Worm (Caenorhabditis elegans): ENCODE results near the gene znf-706.

znf-706 gene

ce11 chrIV:9118348-9118747, 22.3 kb upstream of the znf-706 start (continued):
- peak; percentile 0 for TF ChIP-seq nhr-77 (tag; optimal IDR thresholded peaks at IDR 0.05)
- TF ChIP-seq unc-62 (GFP tag; optimal IDR thresholded peaks at IDR 0.05 in 1 of 2) = peak in 1 of 2 experiments; percentile 86
- no peak for TF ChIP-seq unc-62 (tag; optimal IDR thresholded peaks at IDR 0.05)
- peak; percentile 75 for TF ChIP-seq hlh-11 (tag; optimal IDR thresholded peaks at IDR 0.05)
- TF ChIP-seq nhr-28 (tag; optimal IDR thresholded peaks at IDR 0.05) = peak; percentile 79
- peak; percentile 53 for TF ChIP-seq mep-1 (tag; optimal IDR thresholded peaks at IDR 0.05)

DNA sequence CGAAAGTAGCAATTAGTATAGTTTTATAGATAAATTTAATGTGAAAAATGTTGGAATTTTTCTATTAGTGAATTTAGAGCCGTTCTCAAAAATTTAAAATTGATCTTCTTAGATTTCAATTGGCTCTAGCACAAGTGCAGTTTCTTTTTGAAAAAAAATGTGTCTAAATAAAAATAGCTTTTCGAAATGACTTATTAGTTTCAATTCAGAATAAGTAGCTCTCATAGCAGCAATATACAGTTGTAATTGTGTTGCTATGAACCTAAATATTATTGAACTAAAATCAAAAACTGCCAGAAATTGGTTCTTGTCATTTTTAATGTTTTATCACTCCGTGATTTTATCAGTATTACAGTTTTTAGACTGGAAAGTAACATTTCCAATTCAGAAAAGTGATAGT, 21.7 kb upstream of the znf-706 start:
- no peak for TF ChIP-seq daf-16 (GFP tag; optimal IDR thresholded peaks at IDR 0.05)
- peak; percentile 48 for TF ChIP-seq daf-16 (tag; optimal IDR thresholded peaks at IDR 0.05)
- TF ChIP-seq nhr-111 (GFP tag; optimal IDR thresholded peaks at IDR 0.05) = no peak
- TF ChIP-seq unc-62 (GFP tag; optimal IDR thresholded peaks at IDR 0.05 in 1 of 2) = peak in 1 of 2 experiments; percentile 94
- TF ChIP-seq unc-62 (tag; optimal IDR thresholded peaks at IDR 0.05) = no peak

ce11 chrIV:9116452-9116851, 20.4 kb upstream of the znf-706 start:
- TF ChIP-seq nhr-28 (tag; optimal IDR thresholded peaks at IDR 0.05) = peak; percentile 80
- no peak for TF ChIP-seq set-16 (GFP tag; IDR thresholded peaks at IDR 0.05)
- no peak for TF ChIP-seq hif-1 (tag; optimal IDR thresholded peaks at IDR 0.05)
- TF ChIP-seq nhr-11 (tag; optimal IDR thresholded peaks at IDR 0.05) = no peak
- no peak for TF ChIP-seq dpl-1 (GFP tag; optimal IDR thresholded peaks at IDR 0.05)
- TF ChIP-seq nhr-77 (tag; optimal IDR thresholded peaks at IDR 0.05) = no peak
- TF ChIP-seq daf-16 (GFP tag; optimal IDR thresholded peaks at IDR 0.05) = no peak
- TF ChIP-seq daf-16 (tag; optimal IDR thresholded peaks at IDR 0.05) = peak; percentile 38
- TF ChIP-seq daf-12 (tag; optimal IDR thresholded peaks at IDR 0.05) = no peak
- TF ChIP-seq dve-1 (tag; optimal IDR thresholded peaks at IDR 0.05; ENCODE audit: insufficient read depth) = peak; percentile 54
- TF ChIP-seq hlh-11 (tag; optimal IDR thresholded peaks at IDR 0.05) = peak; percentile 29
- no peak for TF ChIP-seq zip-11 (GFP tag; IDR thresholded peaks at IDR 0.05)
- peak; percentile 73 for TF ChIP-seq pqm-1 (tag; optimal IDR thresholded peaks at IDR 0.05)
- no peak for TF ChIP-seq lin-38 (GFP tag; IDR thresholded peaks at IDR 0.05)
- TF ChIP-seq nhr-48 (tag; optimal IDR thresholded peaks at IDR 0.05) = no peak
- no peak for TF ChIP-seq D1046.2 (GFP tag; IDR thresholded peaks at IDR 0.05)
- no peak for TF ChIP-seq Y5F2A.4 (GFP tag; optimal IDR thresholded peaks at IDR 0.05)
- TF ChIP-seq php-3 (GFP tag; IDR thresholded peaks at IDR 0.05) = no peak
- no peak for TF ChIP-seq nhr-76 (tag; optimal IDR thresholded peaks at IDR 0.05)
- TF ChIP-seq mxl-3 (GFP tag; optimal IDR thresholded peaks at IDR 0.05) = peak; percentile 10

DNA sequence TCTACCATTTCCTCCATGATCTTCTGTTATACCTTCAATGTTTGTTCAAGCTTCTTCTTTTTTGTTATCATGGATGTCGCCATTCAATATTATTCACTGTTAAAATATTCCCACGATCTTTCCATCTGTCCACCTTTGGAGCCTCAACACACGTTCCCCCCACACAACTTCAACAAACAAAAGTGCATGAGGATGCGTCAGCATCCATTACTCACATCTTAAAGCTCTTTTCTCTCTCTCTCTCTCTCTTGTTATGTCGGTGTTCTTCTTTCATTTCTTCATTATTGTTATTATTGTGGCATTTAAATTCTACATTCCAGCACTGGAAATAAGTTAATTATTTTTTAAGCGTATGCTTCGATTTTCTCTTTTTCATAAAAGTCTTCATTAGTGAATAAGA, 18.0 kb upstream of the znf-706 start:
- TF ChIP-seq skn-1 (tag; optimal IDR thresholded peaks at IDR 0.05) (no peak), dve-1 (tag; optimal IDR thresholded peaks at IDR 0.05; ENCODE audit: insufficient read depth) (peak; percentile 13), nhr-6 (tag; optimal IDR thresholded peaks at IDR 0.05) (peak; percentile 57)

DNA sequence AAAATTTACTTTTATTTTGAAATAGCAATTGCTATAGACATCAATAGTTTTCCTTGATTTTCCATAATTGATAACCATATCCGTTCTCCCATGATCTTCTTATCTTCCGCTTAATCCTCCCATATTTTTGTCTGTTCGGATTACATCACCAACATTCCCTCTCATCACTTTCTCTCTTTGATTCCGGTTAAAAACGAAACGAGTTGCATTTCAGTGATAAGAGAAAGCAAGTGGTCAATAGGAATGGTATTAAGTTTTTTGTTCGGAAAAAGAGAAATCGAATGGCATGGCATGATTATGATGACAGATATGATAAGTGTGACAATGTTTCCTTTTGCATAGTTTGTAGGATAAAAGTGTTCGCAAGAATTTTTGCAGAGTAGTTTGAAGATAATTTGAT, 16.0 kb upstream of the znf-706 start:
- TF ChIP-seq nhr-28 (tag; optimal IDR thresholded peaks at IDR 0.05) (peak; percentile 80), lin-38 (GFP tag; IDR thresholded peaks at IDR 0.05) (no peak), mep-1 (tag; optimal IDR thresholded peaks at IDR 0.05) (no peak), egl-27 (tag; optimal IDR thresholded peaks at IDR 0.05) (no peak), daf-16 (GFP tag; optimal IDR thresholded peaks at IDR 0.05) (no peak), daf-16 (tag; optimal IDR thresholded peaks at IDR 0.05) (peak; percentile 52), sdz-12 (GFP tag; optimal IDR thresholded peaks at IDR 0.05) (no peak), nhr-25 (tag; optimal IDR thresholded peaks at IDR 0.05; ENCODE audit: borderline replicate concordance, insufficient read depth) (no peak), F49E8.2 (tag; optimal IDR thresholded peaks at IDR 0.05; ENCODE audit: borderline replicate concordance) (no peak), ZK337.2 (GFP tag; IDR thresholded peaks at IDR 0.05) (no peak), unc-39 (tag; optimal IDR thresholded peaks at IDR 0.05) (no peak), ztf-7 (tag; optimal IDR thresholded peaks at IDR 0.05) (no peak), hlh-11 (tag; optimal IDR thresholded peaks at IDR 0.05) (peak; percentile 72), zfp-3 (GFP tag; conservative IDR thresholded peaks at IDR 0.05) (no peak), pqm-1 (tag; optimal IDR thresholded peaks at IDR 0.05) (peak; percentile 91), spr-1 (tag; optimal IDR thresholded peaks at IDR 0.05) (no peak), arid-1 (GFP tag; conservative IDR thresholded peaks at IDR 0.05) (no peak), nhr-42 (GFP tag; IDR thresholded peaks at IDR 0.05) (no peak), dve-1 (tag; optimal IDR thresholded peaks at IDR 0.05; ENCODE audit: insufficient read depth) (peak; percentile 57), Y5F2A.4 (GFP tag; optimal IDR thresholded peaks at IDR 0.05) (no peak), ama-1 (optimal IDR thresholded peaks at IDR 0.05) (no peak), nhr-111 (GFP tag; optimal IDR thresholded peaks at IDR 0.05) (no peak), lir-3 (tag; optimal IDR thresholded peaks at IDR 0.05) (no peak), daf-19 (GFP tag; conservative IDR thresholded peaks at IDR 0.05) (no peak), hlh-30 (tag; optimal IDR thresholded peaks at IDR 0.05; ENCODE audit: insufficient read depth) (peak; percentile 18), ceh-20 (GFP tag; IDR thresholded peaks at IDR 0.05) (no peak), mdl-1 (tag; optimal IDR thresholded peaks at IDR 0.05) (no peak)
